Worm (Caenorhabditis elegans): ENCODE results near the gene T24E12.13.

- TF ChIP-seq F10E7.11 (tag; optimal IDR thresholded peaks at IDR 0.05) = no peak
- TF ChIP-seq unc-62 (GFP tag; optimal IDR thresholded peaks at IDR 0.05) = no peak
- TF ChIP-seq hmg-20 (GFP tag; IDR thresholded peaks at IDR 0.05) = no peak
- no peak for TF ChIP-seq ztf-18 (tag; optimal IDR thresholded peaks at IDR 0.05)
- TF ChIP-seq pha-4 (tag; optimal IDR thresholded peaks at IDR 0.05) = no peak
These were observed 42.4 kb downstream of the T24E12.13 start for ce11 chrII:3829623-3830022.

Measured in whole organism, young adult.